Worm (Caenorhabditis elegans) whole organism, midembryonic: Measurements from ENCODE around the gene T09F3.7.

ENCODE experiments used
- T22C8.4 ChIP-seq: fragments of 200-800 bp; sonication (Bioruptor generic); IDR thresholded peaks from 2 replicates; pipeline ENCODE4 v1.3.6; 2022; ENCODE audit warnings: missing genetic modification characterization, missing compliant biosample characterization
- cog-1 ChIP-seq: sonication (generic microtip); optimal IDR thresholded peaks from 2 replicates; lab custom pipeline; 2016; ENCODE audit warnings: missing genetic modification characterization, missing compliant biosample characterization
- flt-1 ChIP-seq: fragments of 200-800 bp; sonication (Bioruptor generic); IDR thresholded peaks from 2 replicates; pipeline ENCODE4 v1.3.6; 2022; ENCODE audit warnings: missing genetic modification characterization, missing compliant biosample characterization
- klf-2 ChIP-seq: fragments of 200-800 bp; sonication (Bioruptor generic); conservative IDR thresholded peaks from 2 replicates; pipeline ENCODE4 v1.3.6; 2022; ENCODE audit warnings: missing genetic modification reagents, missing genetic modification characterization, missing compliant biosample characterization
- med-1 ChIP-seq: sonication (generic microtip); optimal IDR thresholded peaks from 2 replicates; lab custom pipeline; 2017; ENCODE audit warnings: missing genetic modification characterization, mild to moderate bottlenecking, missing compliant biosample characterization, antibody characterized with exemption, missing genetic modification reagents; ENCODE audit not compliant: insufficient read depth
- ref-1 ChIP-seq: fragments of 200-800 bp; sonication (Bioruptor generic); conservative IDR thresholded peaks from 2 replicates; pipeline ENCODE4 v1.3.6; 2022; ENCODE audit warnings: missing genetic modification reagents, missing genetic modification characterization, missing compliant biosample characterization
- tab-1 ChIP-seq: fragments of 200-800 bp; sonication (Bioruptor generic); IDR thresholded peaks from 2 replicates; pipeline ENCODE4 v1.3.6; 2022; ENCODE audit warnings: missing genetic modification characterization, missing compliant biosample characterization
- ztf-23 ChIP-seq: fragments of 200-800 bp; sonication (Bioruptor generic); IDR thresholded peaks from 2 replicates; pipeline ENCODE4 v1.3.6; 2022; ENCODE audit warnings: missing genetic modification reagents, missing genetic modification characterization, missing compliant biosample characterization
- ztf-29 ChIP-seq: fragments of 200-800 bp; sonication (Bioruptor generic); IDR thresholded peaks from 2 replicates; pipeline ENCODE4 v1.3.6; 2022; ENCODE audit warnings: missing genetic modification reagents, missing genetic modification characterization, missing compliant biosample characterization

The T09F3.7 gene

DNA sequence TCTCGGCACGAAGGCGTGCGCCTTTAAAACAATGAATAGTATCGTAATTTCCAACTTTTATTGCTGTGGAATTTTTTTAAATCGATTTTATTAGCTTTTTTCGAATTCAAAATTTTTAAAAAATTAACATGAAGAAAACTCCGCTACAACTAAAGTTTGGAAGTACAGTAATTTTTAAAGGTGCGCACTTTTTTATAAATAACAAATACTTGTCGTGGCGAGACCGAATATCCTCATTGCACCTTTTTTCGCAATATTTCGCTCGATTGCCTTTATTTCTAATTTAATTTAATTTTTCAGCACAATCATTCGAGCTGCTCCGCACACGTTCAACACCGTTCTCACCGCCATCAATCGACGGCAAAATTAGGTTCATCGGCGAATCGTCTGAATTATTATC is at the start of gene T09F3.7, which contains the start of gene T09F3.2:
TSS of gene T09F3.7 (plus strand) at position 315 of the 400 bp plus-strand sequence.
TSS of gene T09F3.2 (plus strand) at position 301 of the 400 bp plus-strand sequence.
- TF ChIP-seq flt-1 (GFP tag; lab: Robert Waterston, UW) (no peak), ztf-29 (GFP tag; lab: Robert Waterston, UW) (no peak), ztf-23 (GFP tag; lab: Robert Waterston, UW) (no peak), klf-2 (GFP tag; lab: Robert Waterston, UW) (no peak), ref-1 (GFP tag; lab: Robert Waterston, UW) (no peak), tab-1 (GFP tag; lab: Robert Waterston, UW) (no peak)

ce11 chrII:10345012-10345411 is 46.0 kb upstream of the T09F3.7 start, which contains the start of gene pro-2:
Gene pro-2 (minus strand): TSS chrII:10345112.
- TF ChIP-seq klf-2 (GFP tag; lab: Robert Waterston, UW) (no peak), med-1 (GFP tag; lab: Kevin White, UChicago) (no peak), ztf-29 (GFP tag; lab: Robert Waterston, UW) (no peak), cog-1 (no peak), ref-1 (GFP tag; lab: Robert Waterston, UW) (no peak), T22C8.4 (GFP tag; lab: Robert Waterston, UW) (no peak), ztf-23 (GFP tag; lab: Robert Waterston, UW) (no peak), flt-1 (GFP tag; lab: Robert Waterston, UW) (no peak), tab-1 (GFP tag; lab: Robert Waterston, UW) (no peak)

ce11 chrII:10346075-10346474 is 44.9 kb upstream of the T09F3.7 start, which contains the start of gene C07E3.10:
Gene C07E3.10 (plus strand): TSS chrII:10346375.
- TF ChIP-seq T22C8.4 (GFP tag; lab: Robert Waterston, UW) (no peak), flt-1 (GFP tag; lab: Robert Waterston, UW) (peak; percentile 10; the same call in 1 of the 2 replicates), klf-2 (GFP tag; lab: Robert Waterston, UW) (no peak), ztf-23 (GFP tag; lab: Robert Waterston, UW) (no peak)

DNA sequence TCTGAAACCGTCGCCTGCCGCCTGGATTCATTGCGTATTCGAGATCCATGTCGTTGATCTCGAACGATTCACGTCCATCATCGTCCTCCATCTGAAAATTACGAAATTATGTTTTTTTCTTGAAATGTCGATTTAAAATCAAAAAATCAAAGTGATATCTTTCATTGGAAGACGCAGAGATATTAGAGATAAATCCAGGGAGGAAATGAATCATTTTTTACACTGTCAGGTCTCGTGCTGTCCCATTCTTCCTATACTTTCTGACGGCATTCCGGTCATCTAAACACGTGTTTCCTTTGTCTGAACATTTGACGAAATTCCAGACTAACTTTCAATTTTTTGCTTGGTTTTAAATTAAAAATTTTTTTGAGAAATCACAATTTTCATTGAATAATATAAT is 41.1 kb upstream of the T09F3.7 start, which contains the start of gene stip-1:
TSS of gene stip-1 (minus strand) at position 98 of the 400 bp plus-strand sequence.
- TF ChIP-seq flt-1 (GFP tag; lab: Robert Waterston, UW) (no peak), tab-1 (GFP tag; lab: Robert Waterston, UW) (no peak), T22C8.4 (GFP tag; lab: Robert Waterston, UW) (no peak), cog-1 (no peak), ztf-29 (GFP tag; lab: Robert Waterston, UW) (no peak), ref-1 (GFP tag; lab: Robert Waterston, UW) (no peak), klf-2 (GFP tag; lab: Robert Waterston, UW) (no peak), med-1 (GFP tag; lab: Kevin White, UChicago) (no peak), ztf-23 (GFP tag; lab: Robert Waterston, UW) (no peak)

DNA sequence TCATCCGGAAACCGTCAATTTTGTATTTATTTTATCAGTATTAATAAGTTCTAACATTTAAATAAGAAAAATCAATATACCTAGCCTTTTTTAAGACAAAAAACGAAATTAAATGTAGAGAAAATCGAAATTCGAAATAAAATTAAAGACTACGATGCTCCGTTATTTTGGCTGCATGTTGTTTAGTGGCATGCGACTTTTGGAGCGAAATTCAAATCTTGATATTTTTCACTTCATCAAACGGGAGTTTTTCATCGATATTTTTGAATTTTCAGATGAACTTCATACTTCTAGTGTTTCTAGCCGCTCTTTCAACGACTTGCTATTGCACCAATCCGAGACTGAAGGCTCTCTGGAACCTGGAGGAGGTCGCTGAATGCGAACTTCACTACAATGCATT is 40.5 kb upstream of the T09F3.7 start, which contains the start of gene C07E3.9:
TSS of gene C07E3.9 (plus strand) at position 270 of the 400 bp plus-strand sequence.
- TF ChIP-seq ztf-29 (GFP tag; lab: Robert Waterston, UW) (no peak), flt-1 (GFP tag; lab: Robert Waterston, UW) (no peak), T22C8.4 (GFP tag; lab: Robert Waterston, UW) (no peak), klf-2 (GFP tag; lab: Robert Waterston, UW) (no peak), cog-1 (no peak), tab-1 (GFP tag; lab: Robert Waterston, UW) (no peak), ref-1 (GFP tag; lab: Robert Waterston, UW) (no peak), ztf-23 (GFP tag; lab: Robert Waterston, UW) (no peak)

- TF ChIP-seq T22C8.4 (GFP tag; lab: Robert Waterston, UW) (no peak), flt-1 (GFP tag; lab: Robert Waterston, UW) (no peak)
Measured at ce11 chrII:10351963-10352362, 39.0 kb upstream of the T09F3.7 start, which contains the start of gene C07E3.8. Gene C07E3.8 (plus strand): TSS chrII:10352263.

DNA sequence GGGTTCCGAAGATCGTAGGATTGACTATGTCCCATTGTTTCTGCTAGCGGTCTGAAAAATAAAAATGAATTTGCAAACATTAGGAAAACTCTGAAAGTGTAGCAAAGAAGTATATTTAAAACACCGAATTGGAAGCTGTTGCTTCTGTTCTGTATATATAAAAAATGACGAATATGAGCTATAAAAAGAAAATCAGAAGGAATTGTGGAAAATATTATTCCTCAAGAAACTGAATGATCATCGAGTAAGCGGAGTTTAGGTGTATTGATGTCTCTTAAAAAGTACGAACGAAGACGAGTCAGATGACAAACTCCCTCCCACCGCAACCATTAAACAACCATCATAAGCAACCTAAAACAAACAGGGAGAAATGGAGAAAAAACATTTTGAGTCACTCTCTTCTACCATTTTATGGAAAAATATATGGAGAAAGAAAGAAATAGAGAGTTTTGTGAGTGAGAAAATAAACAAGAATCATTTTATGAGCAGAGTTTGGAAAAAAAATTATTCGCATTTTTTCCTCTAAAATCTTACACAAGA is 33.4 kb upstream of the T09F3.7 start, which contains the start of gene C07E3.3:
TSS of gene C07E3.3 (minus strand) at position 51 of the 540 bp plus-strand sequence.
- no peak for TF ChIP-seq T22C8.4 (GFP tag; lab: Robert Waterston, UW)
- TF ChIP-seq cog-1, result no peak
- TF ChIP-seq ref-1 (GFP tag; lab: Robert Waterston, UW), result no peak
- TF ChIP-seq med-1 (GFP tag; lab: Kevin White, UChicago), result no peak
- TF ChIP-seq klf-2 (GFP tag; lab: Robert Waterston, UW), result no peak
- TF ChIP-seq ztf-29 (GFP tag; lab: Robert Waterston, UW), result no peak
- no peak for TF ChIP-seq flt-1 (GFP tag; lab: Robert Waterston, UW)
- TF ChIP-seq ztf-23 (GFP tag; lab: Robert Waterston, UW), result no peak
- TF ChIP-seq tab-1 (GFP tag; lab: Robert Waterston, UW), result no peak

DNA sequence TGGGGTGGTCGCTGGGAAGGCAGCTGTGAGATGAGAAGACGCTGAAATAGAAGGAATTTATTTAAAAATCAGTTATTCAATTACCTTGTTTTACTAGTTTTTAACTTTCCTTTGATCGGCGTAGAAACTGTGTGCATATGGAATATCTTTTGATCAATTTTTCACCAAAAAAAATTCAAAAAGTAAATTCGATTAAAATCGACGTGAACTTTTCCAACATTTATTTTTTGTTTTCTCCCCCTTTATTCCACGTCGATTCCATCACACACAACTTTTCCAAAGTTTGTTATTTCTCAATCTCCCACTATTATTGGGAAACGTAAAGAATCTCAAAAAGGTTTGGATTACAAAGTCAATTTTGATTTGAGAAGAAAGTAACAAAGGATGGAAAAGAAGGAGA is 30.5 kb upstream of the T09F3.7 start, which contains the start of gene C07E3.4:
TSS of gene C07E3.4 (plus strand) at position 301 of the 400 bp plus-strand sequence.
- TF ChIP-seq ztf-23 (GFP tag; lab: Robert Waterston, UW) (no peak), ztf-29 (GFP tag; lab: Robert Waterston, UW) (no peak)

- no peak for TF ChIP-seq ztf-23 (GFP tag; lab: Robert Waterston, UW)
- TF ChIP-seq ref-1 (GFP tag; lab: Robert Waterston, UW), result no peak
Measured at ce11 chrII:10367202-10367601, 23.8 kb upstream of the T09F3.7 start, which contains the start of gene ceh-57. Gene ceh-57 (minus strand): TSS chrII:10367296.

DNA sequence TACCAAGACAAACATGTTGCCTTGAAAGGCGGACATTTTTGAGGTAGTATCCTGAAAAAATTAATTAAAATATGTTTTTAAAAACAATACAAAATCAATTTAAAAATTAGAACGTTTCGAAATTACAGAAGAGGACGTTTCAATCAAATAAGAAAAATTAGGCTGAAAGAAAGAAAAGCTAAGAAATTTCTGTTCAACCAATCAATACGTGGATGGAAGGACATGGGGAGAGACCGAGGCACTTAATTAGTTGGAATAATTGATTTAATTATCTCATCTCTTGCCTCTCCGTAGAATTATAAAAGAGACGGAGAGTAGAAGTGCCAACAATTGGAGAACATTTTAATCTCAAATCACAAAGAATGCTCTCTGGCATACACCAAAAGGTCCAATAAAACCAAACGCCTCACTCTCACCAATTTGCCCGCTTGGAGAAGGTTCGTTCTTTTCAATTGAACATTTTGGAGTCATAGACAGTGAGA is 21.4 kb upstream of the T09F3.7 start, which contains the start of gene ceh-58:
TSS of gene ceh-58 (minus strand) at position 51 of the 482 bp plus-strand sequence.
- no peak for TF ChIP-seq T22C8.4 (GFP tag; lab: Robert Waterston, UW)
- no peak for TF ChIP-seq ref-1 (GFP tag; lab: Robert Waterston, UW)
- 0 out of 2 replicates have a peak, but pooled peaks have one; percentile 18 for TF ChIP-seq tab-1 (GFP tag; lab: Robert Waterston, UW)
